Fruit fly (Drosophila melanogaster): Measurements from ENCODE around the gene CG5412.

Gene CG5412

dm6 chr3R:20587630-20588479 lies 11.0 kb downstream of the CG5412 start, which contains the start of gene Septin2:
Gene Septin2, minus strand, starts transcription at chr3R:20588356.
- TF ChIP-seq Myc (optimal IDR thresholded peaks at IDR 0.05): no peak
- no peak for TF ChIP-seq Sin3A (optimal IDR thresholded peaks at IDR 0.05)
- no peak for TF ChIP-seq psq (optimal IDR thresholded peaks at IDR 0.05)
- TF ChIP-seq h (optimal IDR thresholded peaks at IDR 0.05): no peak
- TF ChIP-seq insv (optimal IDR thresholded peaks at IDR 0.05): no peak
- TF ChIP-seq ttk (optimal IDR thresholded peaks at IDR 0.05): no peak

- TF ChIP-seq Myc (optimal IDR thresholded peaks at IDR 0.05) (no peak), insv (optimal IDR thresholded peaks at IDR 0.05) (no peak), Sin3A (optimal IDR thresholded peaks at IDR 0.05) (no peak), ttk (optimal IDR thresholded peaks at IDR 0.05) (no peak), psq (optimal IDR thresholded peaks at IDR 0.05) (no peak), h (optimal IDR thresholded peaks at IDR 0.05) (no peak)
Observed at dm6 chr3R:20588480-20588785, 11.6 kb downstream of the CG5412 start, which contains the start of gene Srp72. Gene Srp72, plus strand, starts transcription at chr3R:20588711.

dm6 chr3R:20592517-20593462 lies 15.9 kb downstream of the CG5412 start, which contains the start of the genes Pus1 and bon:
Gene Pus1, minus strand, starts transcription at chr3R:20592671.
Gene bon, plus strand, starts transcription at chr3R:20593139.
- TF ChIP-seq psq (optimal IDR thresholded peaks at IDR 0.05) (no peak), ttk (optimal IDR thresholded peaks at IDR 0.05) (no peak), h (optimal IDR thresholded peaks at IDR 0.05) (no peak), insv (optimal IDR thresholded peaks at IDR 0.05) (no peak), Sin3A (optimal IDR thresholded peaks at IDR 0.05) (no peak), Myc (optimal IDR thresholded peaks at IDR 0.05) (no peak)

- no peak for TF ChIP-seq ttk (optimal IDR thresholded peaks at IDR 0.05)
- TF ChIP-seq h (optimal IDR thresholded peaks at IDR 0.05): no peak
- TF ChIP-seq psq (optimal IDR thresholded peaks at IDR 0.05): no peak
- no peak for TF ChIP-seq Myc (optimal IDR thresholded peaks at IDR 0.05)
- no peak for TF ChIP-seq Sin3A (optimal IDR thresholded peaks at IDR 0.05)
- TF ChIP-seq insv (optimal IDR thresholded peaks at IDR 0.05): no peak
Observed at dm6 chr3R:20593463-20593838, 16.6 kb downstream of the CG5412 start.

- TF ChIP-seq ttk (optimal IDR thresholded peaks at IDR 0.05) (no peak), insv (optimal IDR thresholded peaks at IDR 0.05) (no peak), psq (optimal IDR thresholded peaks at IDR 0.05) (no peak), Myc (optimal IDR thresholded peaks at IDR 0.05) (no peak), Sin3A (optimal IDR thresholded peaks at IDR 0.05) (no peak), h (optimal IDR thresholded peaks at IDR 0.05) (no peak)
Observed at dm6 chr3R:20594194-20595144, 17.6 kb downstream of the CG5412 start.

- TF ChIP-seq ttk (optimal IDR thresholded peaks at IDR 0.05) (no peak), insv (optimal IDR thresholded peaks at IDR 0.05) (no peak), h (optimal IDR thresholded peaks at IDR 0.05) (no peak), Myc (optimal IDR thresholded peaks at IDR 0.05) (no peak), psq (optimal IDR thresholded peaks at IDR 0.05) (no peak)
Observed at dm6 chr3R:20595145-20595812, 18.4 kb downstream of the CG5412 start.

- no peak for TF ChIP-seq Sin3A (optimal IDR thresholded peaks at IDR 0.05)
- TF ChIP-seq h (optimal IDR thresholded peaks at IDR 0.05): no peak
- no peak for TF ChIP-seq psq (optimal IDR thresholded peaks at IDR 0.05)
Observed at dm6 chr3R:20595901-20596300, 19.0 kb downstream of the CG5412 start.

dm6 chr3R:20596337-20596962 lies 19.6 kb downstream of the CG5412 start:
- no peak for TF ChIP-seq psq (optimal IDR thresholded peaks at IDR 0.05)
- no peak for TF ChIP-seq insv (optimal IDR thresholded peaks at IDR 0.05)
- no peak for TF ChIP-seq h (optimal IDR thresholded peaks at IDR 0.05)
- no peak for TF ChIP-seq Myc (optimal IDR thresholded peaks at IDR 0.05)
- no peak for TF ChIP-seq ttk (optimal IDR thresholded peaks at IDR 0.05)

dm6 chr3R:20597407-20598325 lies 20.8 kb downstream of the CG5412 start:
- TF ChIP-seq insv (optimal IDR thresholded peaks at IDR 0.05) (no peak), ttk (optimal IDR thresholded peaks at IDR 0.05) (no peak), Myc (optimal IDR thresholded peaks at IDR 0.05) (no peak)

dm6 chr3R:20600109-20600508 lies 23.3 kb downstream of the CG5412 start:
- no peak for TF ChIP-seq psq (optimal IDR thresholded peaks at IDR 0.05)
- TF ChIP-seq h (optimal IDR thresholded peaks at IDR 0.05): no peak
- TF ChIP-seq insv (optimal IDR thresholded peaks at IDR 0.05): no peak
- no peak for TF ChIP-seq ttk (optimal IDR thresholded peaks at IDR 0.05)
- no peak for TF ChIP-seq Myc (optimal IDR thresholded peaks at IDR 0.05)
- no peak for TF ChIP-seq Sin3A (optimal IDR thresholded peaks at IDR 0.05)
